Worm (Caenorhabditis elegans) whole organism, midembryonic: Measurements from ENCODE around the gene anmt-3.

Experiments used
- T22C8.4 ChIP-seq: fragments of 200-800 bp; sonication (Bioruptor generic); IDR thresholded peaks from 2 replicates; pipeline ENCODE4 v1.3.6; 2022; ENCODE audit warnings: missing genetic modification characterization, missing compliant biosample characterization
- cog-1 ChIP-seq: sonication (generic microtip); optimal IDR thresholded peaks from 2 replicates; lab custom pipeline; 2016; ENCODE audit warnings: missing genetic modification characterization, missing compliant biosample characterization
- flt-1 ChIP-seq: fragments of 200-800 bp; sonication (Bioruptor generic); IDR thresholded peaks from 2 replicates; pipeline ENCODE4 v1.3.6; 2022; ENCODE audit warnings: missing genetic modification characterization, missing compliant biosample characterization
- klf-2 ChIP-seq: fragments of 200-800 bp; sonication (Bioruptor generic); conservative IDR thresholded peaks from 2 replicates; pipeline ENCODE4 v1.3.6; 2022; ENCODE audit warnings: missing genetic modification reagents, missing genetic modification characterization, missing compliant biosample characterization
- med-1 ChIP-seq: sonication (generic microtip); optimal IDR thresholded peaks from 2 replicates; lab custom pipeline; 2017; ENCODE audit warnings: missing genetic modification characterization, mild to moderate bottlenecking, missing compliant biosample characterization, antibody characterized with exemption, missing genetic modification reagents; ENCODE audit not compliant: insufficient read depth
- tab-1 ChIP-seq: fragments of 200-800 bp; sonication (Bioruptor generic); IDR thresholded peaks from 2 replicates; pipeline ENCODE4 v1.3.6; 2022; ENCODE audit warnings: missing genetic modification characterization, missing compliant biosample characterization
- ztf-29 ChIP-seq: fragments of 200-800 bp; sonication (Bioruptor generic); IDR thresholded peaks from 2 replicates; pipeline ENCODE4 v1.3.6; 2022; ENCODE audit warnings: missing genetic modification reagents, missing genetic modification characterization, missing compliant biosample characterization

DNA sequence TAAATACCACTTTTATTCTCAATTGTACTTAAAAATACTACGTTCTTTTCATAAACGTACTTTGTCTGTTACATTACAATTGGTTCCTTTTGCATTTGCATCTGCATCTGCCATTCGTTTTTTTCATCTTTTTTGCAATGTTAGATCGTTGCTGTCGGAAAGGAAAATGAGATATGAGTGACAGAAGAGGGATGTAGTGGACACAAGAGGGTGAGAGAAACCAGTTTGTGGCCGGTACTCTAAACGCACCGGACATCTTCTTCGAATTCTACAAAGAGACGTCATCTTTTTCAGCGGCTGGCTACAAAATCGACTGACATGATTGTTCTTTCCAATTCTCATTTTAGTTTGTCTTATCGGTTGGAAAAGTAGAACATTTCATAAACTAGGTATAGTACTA lies 44.6 kb upstream of the anmt-3 start:
- TF ChIP-seq ztf-29 (GFP tag; lab: Robert Waterston, UW) = no peak
- TF ChIP-seq flt-1 (GFP tag; lab: Robert Waterston, UW) = no peak
- TF ChIP-seq med-1 (GFP tag; lab: Kevin White, UChicago) = no peak
- no peak for TF ChIP-seq tab-1
- TF ChIP-seq klf-2 = no peak
- TF ChIP-seq cog-1 (tag; lab: Kevin White, UChicago) = no peak
- TF ChIP-seq T22C8.4 (GFP tag; lab: Robert Waterston, UW) = no peak
